Fruit fly (Drosophila melanogaster) whole organism, embryonic: ENCODE measurements around the gene CG17207.
A peak's percentile ranks its signal among the peaks of the same experiment; 100 is the strongest.

Source experiments
- Antp ChIP-seq: fragments of 200-800 bp; sonication (Bioruptor generic); optimal IDR thresholded peaks from 3 replicates; lab custom pipeline; 2016; ENCODE audit warnings: missing biosample characterization, missing genetic modification characterization
- Atf3 ChIP-seq: fragments of 200-800 bp; sonication (Bioruptor generic); optimal IDR thresholded peaks from 3 replicates; lab custom pipeline; 2016; ENCODE audit warnings: missing biosample characterization, missing genetic modification characterization
- BtbVII ChIP-seq: fragments of 200-800 bp; sonication (Bioruptor generic); optimal IDR thresholded peaks from 3 replicates; lab custom pipeline; 2017; ENCODE audit warnings: missing biosample characterization, mild to moderate bottlenecking, missing genetic modification characterization
- CG13424 ChIP-seq: fragments of 200-800 bp; sonication (Bioruptor generic); optimal IDR thresholded peaks from 2 replicates; lab custom pipeline; 2019; ENCODE audit warnings: missing biosample characterization, mild to moderate bottlenecking, missing genetic modification characterization, moderate library complexity
- CG15479 ChIP-seq: fragments of 200-800 bp; sonication (Bioruptor generic); optimal IDR thresholded peaks from 3 replicates; lab custom pipeline; 2019; ENCODE audit warnings: missing biosample characterization, mild to moderate bottlenecking, missing genetic modification characterization, moderate library complexity
- CG15696 ChIP-seq: fragments of 200-800 bp; sonication (Bioruptor generic); optimal IDR thresholded peaks from 2 replicates; lab custom pipeline; 2019; ENCODE audit warnings: missing biosample characterization, mild to moderate bottlenecking, missing genetic modification characterization, moderate library complexity
- CG16815 ChIP-seq: fragments of 200-800 bp; sonication (Bioruptor generic); optimal IDR thresholded peaks from 3 replicates; lab custom pipeline; 2017; ENCODE audit warnings: missing biosample characterization, mild to moderate bottlenecking, missing genetic modification characterization
- CG2116 ChIP-seq: fragments of 200-800 bp; sonication (Bioruptor generic); optimal IDR thresholded peaks from 3 replicates; lab custom pipeline; 2018; ENCODE audit warnings: missing biosample characterization, mild to moderate bottlenecking, missing genetic modification characterization
- CG34376 ChIP-seq: fragments of 200-800 bp; sonication (Bioruptor generic); optimal IDR thresholded peaks from 2 replicates; lab custom pipeline; 2018; ENCODE audit warnings: missing biosample characterization, mild to moderate bottlenecking, missing genetic modification characterization
- CG4424 ChIP-seq: fragments of 200-800 bp; sonication (Bioruptor generic); optimal IDR thresholded peaks from 3 replicates; lab custom pipeline; 2016; ENCODE audit warnings: missing biosample characterization, missing genetic modification characterization
- CG6813 ChIP-seq: fragments of 200-800 bp; sonication (Bioruptor generic); optimal IDR thresholded peaks from 2 replicates; lab custom pipeline; 2017; ENCODE audit warnings: missing biosample characterization, missing genetic modification characterization, mild to moderate bottlenecking, moderate library complexity, missing genetic modification reagents
- CG9437 ChIP-seq: fragments of 200-800 bp; sonication (Bioruptor generic); optimal IDR thresholded peaks from 2 replicates; lab custom pipeline; 2018; ENCODE audit warnings: missing biosample characterization, mild to moderate bottlenecking, missing genetic modification characterization
- CoRest ChIP-seq: fragments of 200-800 bp; sonication (Bioruptor generic); optimal IDR thresholded peaks from 3 replicates; lab custom pipeline; 2018; ENCODE audit warnings: missing biosample characterization, mild to moderate bottlenecking, missing genetic modification characterization, moderate library complexity
- D19A ChIP-seq: fragments of 200-800 bp; optimal IDR thresholded peaks from 3 replicates; lab custom pipeline; 2019; ENCODE audit warnings: missing biosample characterization, mild to moderate bottlenecking, missing genetic modification characterization, moderate library complexity
- Dad ChIP-seq: fragments of 200-800 bp; sonication (Bioruptor generic); optimal IDR thresholded peaks from 3 replicates; lab custom pipeline; 2016; ENCODE audit warnings: missing biosample characterization, missing genetic modification characterization
- Ets97D ChIP-seq: fragments of 200-800 bp; sonication (Bioruptor generic); optimal IDR thresholded peaks from 3 replicates; lab custom pipeline; 2016; ENCODE audit warnings: missing biosample characterization, missing genetic modification characterization
- Fer3 ChIP-seq: fragments of 200-800 bp; sonication (Bioruptor generic); optimal IDR thresholded peaks from 2 replicates; lab custom pipeline; 2018; ENCODE audit warnings: missing biosample characterization, mild to moderate bottlenecking, missing genetic modification characterization, moderate library complexity
- HLH4C ChIP-seq: fragments of 200-800 bp; sonication (Bioruptor generic); IDR thresholded peaks from 3 replicates; pipeline ENCODE4 v1.3.6; 2022; ENCODE audit warnings: missing biosample characterization, missing genetic modification characterization; ENCODE audit not compliant: partially characterized antibody
- HLH54F ChIP-seq: fragments of 200-800 bp; sonication (Bioruptor generic); optimal IDR thresholded peaks from 3 replicates; lab custom pipeline; 2016; ENCODE audit warnings: missing biosample characterization, missing genetic modification characterization
- Hmr ChIP-seq: fragments of 200-800 bp; sonication (Bioruptor generic); optimal IDR thresholded peaks from 3 replicates; lab custom pipeline; 2017; ENCODE audit warnings: mild to moderate bottlenecking, missing biosample characterization, missing genetic modification reagents, missing genetic modification characterization
- Myb ChIP-seq: fragments of 200-800 bp; sonication (Bioruptor generic); optimal IDR thresholded peaks from 2 replicates; lab custom pipeline; 2016; ENCODE audit warnings: missing biosample characterization, missing genetic modification characterization
- Ravus ChIP-seq: fragments of 200-800 bp; sonication (Bioruptor generic); IDR thresholded peaks from 2 replicates; pipeline ENCODE4 v1.3.6; 2022; ENCODE audit warnings: missing biosample characterization, missing genetic modification characterization
- Vsx1 ChIP-seq: fragments of 200-800 bp; sonication (Bioruptor generic); optimal IDR thresholded peaks from 2 replicates; lab custom pipeline; 2017; ENCODE audit warnings: missing biosample characterization, mild to moderate bottlenecking, missing genetic modification characterization, missing genetic modification reagents
- ato ChIP-seq: fragments of 200-800 bp; sonication (Bioruptor generic); IDR thresholded peaks from 2 replicates; pipeline ENCODE4 v1.3.6; 2022; ENCODE audit warnings: missing biosample characterization, missing genetic modification characterization; ENCODE audit not compliant: partially characterized antibody
- bbx ChIP-seq: fragments of 200-800 bp; sonication (Bioruptor generic); IDR thresholded peaks from 2 replicates; pipeline ENCODE4 v1.3.6; 2022; ENCODE audit warnings: missing biosample characterization, missing genetic modification characterization; ENCODE audit not compliant: partially characterized antibody
- exex ChIP-seq: fragments of 200-800 bp; sonication (Bioruptor generic); optimal IDR thresholded peaks from 4 replicates; lab custom pipeline; 2018; ENCODE audit warnings: missing biosample characterization, mild to moderate bottlenecking, missing genetic modification characterization, moderate library complexity
- fd96Cb ChIP-seq: fragments of 200-800 bp; sonication (Bioruptor generic); optimal IDR thresholded peaks from 2 replicates; lab custom pipeline; 2018; ENCODE audit warnings: missing biosample characterization, mild to moderate bottlenecking, missing genetic modification characterization, moderate library complexity
- lbe ChIP-seq: fragments of 200-800 bp; sonication (Bioruptor generic); optimal IDR thresholded peaks from 2 replicates; lab custom pipeline; 2016; ENCODE audit warnings: missing biosample characterization, mild to moderate bottlenecking, missing genetic modification characterization
- lmd ChIP-seq: fragments of 200-800 bp; sonication (Bioruptor generic); IDR thresholded peaks from 2 replicates; pipeline ENCODE4 v1.3.6; 2022; ENCODE audit warnings: missing biosample characterization, missing genetic modification characterization
- mirr ChIP-seq: fragments of 200-800 bp; sonication (Bioruptor generic); optimal IDR thresholded peaks from 3 replicates; lab custom pipeline; 2018; ENCODE audit warnings: missing biosample characterization, mild to moderate bottlenecking, missing genetic modification characterization
- oc ChIP-seq: fragments of 200-800 bp; sonication (Bioruptor generic); optimal IDR thresholded peaks from 2 replicates; lab custom pipeline; 2018; ENCODE audit warnings: missing biosample characterization, mild to moderate bottlenecking, missing genetic modification characterization, moderate library complexity
- phol ChIP-seq: fragments of 200-800 bp; sonication (Bioruptor generic); optimal IDR thresholded peaks from 3 replicates; lab custom pipeline; 2018; ENCODE audit warnings: missing biosample characterization, mild to moderate bottlenecking, missing genetic modification characterization, moderate library complexity
- salm ChIP-seq: fragments of 200-800 bp; sonication (Bioruptor generic); optimal IDR thresholded peaks from 2 replicates; lab custom pipeline; 2018; ENCODE audit warnings: missing biosample characterization, mild to moderate bottlenecking, missing genetic modification characterization
- sens ChIP-seq: fragments of 200-800 bp; sonication (Bioruptor generic); peaks from one replicate; lab custom pipeline; 2016; ENCODE audit warnings: missing biosample characterization, missing genetic modification characterization
- tap ChIP-seq: fragments of 200-800 bp; optimal IDR thresholded peaks from 3 replicates; lab custom pipeline; 2019; ENCODE audit warnings: missing biosample characterization, mild to moderate bottlenecking, missing genetic modification characterization, moderate library complexity

The CG17207 gene

dm6 chr3R:12406235-12407196, 32.4 kb downstream of the CG17207 start, which contains the start of gene CG5167 (continued):
- peak; percentile 48 for TF ChIP-seq phol (tag; lab: Kevin White, UChicago)
- no peak for TF ChIP-seq ato (GFP tag; lab: Robert Waterston, UW)
- TF ChIP-seq CG15696 (tag; lab: Kevin White, UChicago), result peak; percentile 39
- no peak for TF ChIP-seq Dad
- no peak for TF ChIP-seq Antp
- peak; percentile 39; the same call in 2 of the 3 replicates for TF ChIP-seq HLH4C (GFP tag; lab: Robert Waterston, UW)
- TF ChIP-seq CG34376 (GFP tag; lab: Kevin White, UChicago), result peak; percentile 76
- peak; percentile 9 for TF ChIP-seq Myb
- TF ChIP-seq CG6813 (GFP tag; lab: Kevin White, UChicago), result no peak
- TF ChIP-seq BtbVII (GFP tag; lab: Kevin White, UChicago), result peak; percentile 63
- peak; percentile 16; the same call in 1 of the 2 replicates for TF ChIP-seq lmd (GFP tag; lab: Robert Waterston, UW)
- TF ChIP-seq CG13424 (tag; lab: Kevin White, UChicago), result peak; percentile 63
- TF ChIP-seq Ets97D (GFP tag; lab: Kevin White, UChicago), result no peak
- peak; percentile 12 for TF ChIP-seq lbe (GFP tag; lab: Kevin White, UChicago)
- TF ChIP-seq tap, result peak; percentile 60
- no peak for TF ChIP-seq Atf3 (GFP tag; lab: Kevin White, UChicago)
- no peak for TF ChIP-seq CG15479 (GFP tag; lab: Kevin White, UChicago)
- no peak for TF ChIP-seq CG16815 (GFP tag; lab: Kevin White, UChicago)
- peak; percentile 9 for TF ChIP-seq fd96Cb (tag; lab: Kevin White, UChicago)
- peak; percentile 43 for TF ChIP-seq CG2116
- peak; percentile 45 for TF ChIP-seq CoRest (tag; lab: Kevin White, UChicago)
- peak; percentile 35 for TF ChIP-seq Hmr
- peak; percentile 11 for TF ChIP-seq CG4424 (GFP tag; lab: Kevin White, UChicago)

- TF ChIP-seq bbx (GFP tag; lab: Robert Waterston, UW), result 0 out of 2 replicates have a peak, but pooled peaks have one; percentile 8
- TF ChIP-seq Ravus (GFP tag; lab: Robert Waterston, UW), result no peak
- TF ChIP-seq, all 482 proteins: peak for 1
Observed at dm6 chr3R:12405928-12406234, 33.1 kb downstream of the CG17207 start, which contains the start of gene Cyp9f2. Cyp9f2 (minus strand) TSS chr3R:12406028.

- TF ChIP-seq sens (GFP tag; lab: Kevin White, UChicago), result peak; percentile 49
- TF ChIP-seq HLH54F (GFP tag; lab: Kevin White, UChicago), result no peak
- TF ChIP-seq Vsx1 (GFP tag; lab: Kevin White, UChicago), result peak; percentile 48
- TF ChIP-seq CG34376 (GFP tag; lab: Kevin White, UChicago), result peak; percentile 54
- peak; percentile 92 for TF ChIP-seq exex
- TF ChIP-seq oc, result no peak
- TF ChIP-seq CG9437 (GFP tag; lab: Kevin White, UChicago), result no peak
- peak; percentile 3 for TF ChIP-seq D19A (tag; lab: Kevin White, UChicago)
- TF ChIP-seq Fer3 (tag; lab: Kevin White, UChicago), result no peak
- TF ChIP-seq mirr (GFP tag; lab: Kevin White, UChicago), result peak; percentile 91
- TF ChIP-seq salm (tag; lab: Kevin White, UChicago), result peak; percentile 2
Observed at dm6 chr3R:12405134-12405533, 33.8 kb downstream of the CG17207 start.
